Fruit fly (Drosophila melanogaster) whole organism, pupa: ENCODE results near the gene CG46281.

ENCODE experiments used
- CG10348 ChIP-seq: fragments of 200-800 bp; sonication (Bioruptor generic); IDR thresholded peaks from 2 replicates; pipeline ENCODE4 v1.3.6; 2022; ENCODE audit warnings: missing biosample characterization, missing genetic modification characterization
- CG12605 ChIP-seq: fragments of 200-800 bp; sonication (Bioruptor generic); IDR thresholded peaks from 2 replicates; pipeline ENCODE4 v1.3.6; 2022; ENCODE audit warnings: missing biosample characterization, missing genetic modification characterization
- CG13204 ChIP-seq: fragments of 200-800 bp; sonication (Bioruptor generic); optimal IDR thresholded peaks from 2 replicates; lab custom pipeline; 2018; ENCODE audit warnings: missing biosample characterization, mild to moderate bottlenecking, missing genetic modification characterization, moderate library complexity
- CG14655 ChIP-seq: fragments of 200-800 bp; sonication (Bioruptor generic); optimal IDR thresholded peaks from 3 replicates; lab custom pipeline; 2017; ENCODE audit warnings: mild to moderate bottlenecking, missing biosample characterization, missing genetic modification reagents, missing genetic modification characterization
- CG15710 ChIP-seq: fragments of 200-800 bp; sonication (Bioruptor generic); optimal IDR thresholded peaks from 2 replicates; lab custom pipeline; 2018; ENCODE audit warnings: missing biosample characterization, mild to moderate bottlenecking, missing genetic modification characterization, moderate library complexity
- CG17806 ChIP-seq: fragments of 200-800 bp; sonication (Bioruptor generic); optimal IDR thresholded peaks from 2 replicates; lab custom pipeline; 2018; ENCODE audit warnings: missing biosample characterization, mild to moderate bottlenecking, missing genetic modification characterization, moderate library complexity
- CG32121 ChIP-seq: fragments of 200-800 bp; sonication (Bioruptor generic); IDR thresholded peaks from 2 replicates; pipeline ENCODE4 v1.3.6; 2022; ENCODE audit warnings: missing biosample characterization, missing genetic modification characterization
- CG34367 ChIP-seq: fragments of 200-800 bp; sonication (Bioruptor generic); optimal IDR thresholded peaks from 2 replicates; lab custom pipeline; 2018; ENCODE audit warnings: missing biosample characterization, mild to moderate bottlenecking, missing genetic modification characterization
- CG4496 ChIP-seq: fragments of 200-800 bp; sonication (Bioruptor generic); IDR thresholded peaks from 3 replicates; pipeline ENCODE4 v1.3.6; 2022; ENCODE audit warnings: missing biosample characterization, missing genetic modification characterization
- CG8159 ChIP-seq: fragments of 200-800 bp; sonication (Bioruptor generic); optimal IDR thresholded peaks from 3 replicates; lab custom pipeline; 2018; ENCODE audit warnings: missing biosample characterization, mild to moderate bottlenecking, missing genetic modification characterization, moderate library complexity
- CG8301 ChIP-seq: fragments of 200-800 bp; sonication (Bioruptor generic); optimal IDR thresholded peaks from 2 replicates; lab custom pipeline; 2018; ENCODE audit warnings: missing biosample characterization, mild to moderate bottlenecking, missing genetic modification characterization
- CG9948 ChIP-seq: fragments of 200-800 bp; sonication (Bioruptor generic); optimal IDR thresholded peaks from 2 replicates; lab custom pipeline; 2018; ENCODE audit warnings: missing biosample characterization, mild to moderate bottlenecking, missing genetic modification characterization, moderate library complexity
- D1 ChIP-seq: fragments of 200-800 bp; sonication (Bioruptor generic); optimal IDR thresholded peaks from 2 replicates; lab custom pipeline; 2018; ENCODE audit warnings: missing biosample characterization, mild to moderate bottlenecking, missing genetic modification characterization, moderate library complexity
- EcR ChIP-seq: fragments of 200-800 bp; sonication (Bioruptor generic); optimal IDR thresholded peaks from 3 replicates; lab custom pipeline; 2019; ENCODE audit warnings: missing biosample characterization, missing genetic modification characterization, mild to moderate bottlenecking, moderate library complexity, missing genetic modification reagents
- Ets98B ChIP-seq: fragments of 200-800 bp; sonication (Bioruptor generic); IDR thresholded peaks from 2 replicates; pipeline ENCODE4 v1.3.6; 2022; ENCODE audit warnings: missing biosample characterization, missing genetic modification characterization
- Pif1A ChIP-seq: fragments of 200-800 bp; sonication (Bioruptor generic); optimal IDR thresholded peaks from 3 replicates; lab custom pipeline; 2016; ENCODE audit warnings: missing biosample characterization, missing genetic modification characterization
- Pif1B ChIP-seq: fragments of 200-800 bp; sonication (Bioruptor generic); optimal IDR thresholded peaks from 3 replicates; lab custom pipeline; 2016; ENCODE audit warnings: missing biosample characterization, missing genetic modification characterization
- Snoo ChIP-seq: fragments of 200-800 bp; sonication (Bioruptor generic); optimal IDR thresholded peaks from 3 replicates; lab custom pipeline; 2017; ENCODE audit warnings: missing biosample characterization, mild to moderate bottlenecking, missing genetic modification characterization, inconsistent platforms
- fd96Ca ChIP-seq: fragments of 200-800 bp; sonication (Bioruptor generic); IDR thresholded peaks from 3 replicates; pipeline ENCODE4 v1.3.6; 2022; ENCODE audit warnings: missing biosample characterization, missing genetic modification characterization
- gl ChIP-seq: fragments of 200-800 bp; sonication (Bioruptor generic); optimal IDR thresholded peaks from 2 replicates; lab custom pipeline; 2018; ENCODE audit warnings: missing biosample characterization, mild to moderate bottlenecking, missing genetic modification characterization
- rn ChIP-seq: fragments of 200-800 bp; sonication (Bioruptor generic); IDR thresholded peaks from 2 replicates; pipeline ENCODE4 v1.3.6; 2022; ENCODE audit warnings: missing biosample characterization, missing genetic modification characterization

The CG46281 gene

DNA sequence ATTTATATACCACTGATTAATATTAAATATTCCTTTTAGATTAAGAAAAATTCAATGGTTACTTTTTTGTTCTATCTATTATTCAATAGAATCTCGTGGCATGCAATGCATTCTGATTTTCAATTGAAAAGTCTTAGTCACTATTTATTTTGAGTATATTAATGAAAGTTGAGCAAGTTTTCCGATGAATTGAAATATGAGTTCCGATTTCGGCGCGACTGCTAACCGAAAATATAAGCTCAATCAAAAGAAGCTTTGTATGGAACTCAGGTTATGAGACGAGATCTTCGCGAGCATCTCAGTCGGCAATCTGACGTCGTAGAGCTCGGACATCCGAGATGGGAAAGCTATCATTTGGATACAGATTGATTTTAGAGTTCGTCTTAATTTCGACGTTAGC lies 8.0 kb upstream of the CG46281 start, which contains the start of gene CG11668:
Gene CG11668 (plus strand): TSS at position 301 of the 400 bp plus-strand sequence.
- TF ChIP-seq CG12605 (GFP tag; lab: Robert Waterston, UW): no peak
- no peak for TF ChIP-seq CG15710 (tag; lab: Kevin White, UChicago)
- no peak for TF ChIP-seq EcR
- no peak for TF ChIP-seq CG4496 (GFP tag; lab: Robert Waterston, UW)
- no peak for TF ChIP-seq Snoo (tag; lab: Kevin White, UChicago)
- TF ChIP-seq D1 (tag; lab: Kevin White, UChicago): no peak
- TF ChIP-seq CG13204 (GFP tag; lab: Kevin White, UChicago): no peak
- TF ChIP-seq Pif1B (GFP tag; lab: Kevin White, UChicago): no peak
- TF ChIP-seq CG8301: no peak
- no peak for TF ChIP-seq CG8159 (tag; lab: Kevin White, UChicago)

DNA sequence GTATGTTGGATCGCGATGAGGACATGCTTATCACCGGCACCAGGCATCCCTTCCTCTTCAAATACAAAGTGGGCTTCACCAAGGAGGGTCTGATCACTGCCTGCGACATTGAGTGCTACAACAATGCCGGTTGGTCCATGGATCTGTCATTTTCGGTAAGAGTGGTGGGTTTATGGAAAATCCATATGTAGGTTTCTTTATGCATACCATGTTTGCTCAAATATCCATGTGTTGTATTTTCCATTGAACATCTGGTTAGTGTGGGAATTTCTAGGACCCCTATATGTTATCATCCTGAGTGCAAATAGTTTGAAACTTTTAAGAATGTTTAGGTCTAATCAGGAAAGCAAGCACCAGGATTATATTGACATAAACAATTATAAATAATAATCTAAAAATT lies 6.0 kb upstream of the CG46281 start:
- no peak for TF ChIP-seq CG4496 (GFP tag; lab: Robert Waterston, UW)
- no peak for TF ChIP-seq CG12605 (GFP tag; lab: Robert Waterston, UW)
- no peak for TF ChIP-seq CG14655 (GFP tag; lab: Kevin White, UChicago)
- no peak for TF ChIP-seq CG17806
- TF ChIP-seq CG8301: no peak
- TF ChIP-seq Pif1B (GFP tag; lab: Kevin White, UChicago): no peak
- no peak for TF ChIP-seq D1 (tag; lab: Kevin White, UChicago)
- no peak for TF ChIP-seq fd96Ca (GFP tag; lab: Robert Waterston, UW)
- no peak for TF ChIP-seq CG15710 (tag; lab: Kevin White, UChicago)
- no peak for TF ChIP-seq CG34367 (tag; lab: Kevin White, UChicago)

DNA sequence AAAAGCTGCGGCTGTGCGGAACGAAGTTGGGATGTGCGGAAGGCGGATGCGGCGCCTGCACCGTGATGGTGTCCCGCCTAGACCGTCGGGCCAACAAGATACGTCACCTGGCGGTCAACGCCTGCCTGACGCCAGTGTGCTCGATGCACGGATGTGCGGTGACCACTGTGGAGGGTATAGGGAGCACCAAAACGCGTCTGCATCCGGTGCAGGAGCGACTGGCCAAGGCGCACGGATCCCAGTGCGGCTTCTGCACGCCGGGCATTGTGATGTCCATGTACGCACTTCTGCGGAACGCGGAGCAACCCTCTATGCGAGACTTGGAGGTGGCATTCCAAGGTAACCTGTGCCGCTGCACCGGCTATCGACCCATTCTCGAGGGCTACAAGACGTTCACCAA lies 3.6 kb upstream of the CG46281 start:
- no peak for TF ChIP-seq rn
- TF ChIP-seq Ets98B (GFP tag; lab: Robert Waterston, UW): no peak
- TF ChIP-seq gl (tag; lab: Kevin White, UChicago): no peak
- TF ChIP-seq CG4496 (GFP tag; lab: Robert Waterston, UW): no peak
- TF ChIP-seq Pif1B (GFP tag; lab: Kevin White, UChicago): no peak
- TF ChIP-seq CG12605 (GFP tag; lab: Robert Waterston, UW): no peak
- no peak for TF ChIP-seq CG8301
- TF ChIP-seq CG15710 (tag; lab: Kevin White, UChicago): no peak
- TF ChIP-seq CG32121: no peak
- TF ChIP-seq Pif1A: no peak
- no peak for TF ChIP-seq CG10348 (GFP tag; lab: Robert Waterston, UW)
- no peak for TF ChIP-seq EcR
- no peak for TF ChIP-seq CG17806
- TF ChIP-seq CG9948 (tag; lab: Kevin White, UChicago): no peak
- no peak for TF ChIP-seq D1 (tag; lab: Kevin White, UChicago)
- TF ChIP-seq, all 21 proteins: peak for 0

DNA sequence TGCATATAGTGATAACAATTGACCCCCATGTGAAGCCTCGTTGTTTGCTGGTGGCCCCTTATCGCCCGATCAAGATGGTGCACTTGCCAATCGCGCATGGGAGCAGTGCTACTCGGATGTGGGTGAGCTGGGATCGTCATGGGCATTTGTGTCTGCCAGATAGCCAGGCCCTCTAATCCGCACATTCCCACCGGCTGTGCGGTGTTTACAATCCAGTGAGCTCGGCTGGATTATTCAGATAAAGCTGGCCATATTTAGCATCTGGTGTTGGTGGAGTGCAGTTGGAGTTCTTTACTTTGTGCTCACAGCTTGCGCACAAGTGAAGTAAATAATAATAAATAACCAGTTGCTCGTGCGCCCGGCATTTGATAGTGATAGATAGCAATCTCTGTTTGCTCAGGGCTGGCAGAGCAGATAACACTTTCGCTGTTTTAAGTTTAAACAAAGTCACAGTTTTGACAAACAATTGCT lies 2.9 kb upstream of the CG46281 start:
- no peak for TF ChIP-seq CG8159 (tag; lab: Kevin White, UChicago)
- TF ChIP-seq CG32121: peak; percentile 33
- 0 out of 2 replicates have a peak, but pooled peaks have one; percentile 37 for TF ChIP-seq Ets98B (GFP tag; lab: Robert Waterston, UW)
- TF ChIP-seq CG14655 (GFP tag; lab: Kevin White, UChicago): no peak
- TF ChIP-seq CG4496 (GFP tag; lab: Robert Waterston, UW): 0 out of 3 replicates have a peak, but pooled peaks have one; percentile 36
- TF ChIP-seq, all 21 proteins: peak for 3

DNA sequence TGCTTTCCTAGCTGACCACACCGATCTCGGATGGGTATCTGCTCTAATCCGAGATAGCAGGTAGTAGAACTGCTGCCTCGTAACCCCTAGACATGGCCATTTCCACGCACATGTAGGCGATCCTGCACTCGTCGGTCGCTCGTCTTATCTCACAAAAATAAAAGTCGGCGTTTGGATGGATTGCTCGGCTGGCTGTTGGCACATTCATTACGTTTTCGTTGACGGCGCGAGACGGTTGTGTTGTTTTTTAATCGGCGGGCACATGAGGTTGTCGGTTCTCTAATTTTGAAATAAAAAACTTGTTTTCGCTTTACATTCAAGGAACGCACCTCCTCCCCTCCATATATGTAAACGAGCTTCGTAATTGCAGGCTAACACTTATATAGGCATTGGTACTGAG lies 2.2 kb upstream of the CG46281 start, which contains the start of gene ry:
Gene ry (plus strand): TSS at position 206 of the 400 bp plus-strand sequence.
- TF ChIP-seq CG14655 (GFP tag; lab: Kevin White, UChicago): no peak
- peak; percentile 14; the same call in 1 of the 2 replicates for TF ChIP-seq CG32121
- TF ChIP-seq CG15710 (tag; lab: Kevin White, UChicago): no peak

DNA sequence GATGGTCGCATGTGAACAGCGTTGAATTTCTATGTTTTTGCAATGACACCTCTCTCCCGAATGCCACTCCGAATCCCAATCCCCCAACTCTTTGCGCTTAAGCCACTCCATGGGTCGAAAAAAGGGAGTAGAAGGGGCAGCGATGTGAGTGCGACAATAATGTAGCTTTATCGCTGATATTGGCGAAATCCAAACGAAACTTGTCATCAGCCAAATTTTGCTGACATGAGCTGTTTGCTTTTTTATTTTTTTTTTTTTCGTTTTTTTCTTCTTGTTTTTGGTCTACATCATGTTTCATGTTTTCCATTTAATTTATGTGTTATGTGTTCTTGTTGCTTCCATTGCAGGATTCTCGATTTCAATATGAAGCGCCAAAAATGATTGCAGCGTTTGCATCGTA lies 11.1 kb downstream of the CG46281 start:
- TF ChIP-seq CG14655 (GFP tag; lab: Kevin White, UChicago) (no peak), CG8159 (tag; lab: Kevin White, UChicago) (no peak), CG17806 (no peak), CG4496 (GFP tag; lab: Robert Waterston, UW) (no peak), CG12605 (GFP tag; lab: Robert Waterston, UW) (no peak), CG9948 (tag; lab: Kevin White, UChicago) (no peak), fd96Ca (GFP tag; lab: Robert Waterston, UW) (no peak), CG13204 (GFP tag; lab: Kevin White, UChicago) (no peak)
- TF ChIP-seq, all 21 proteins: peak for 0

DNA sequence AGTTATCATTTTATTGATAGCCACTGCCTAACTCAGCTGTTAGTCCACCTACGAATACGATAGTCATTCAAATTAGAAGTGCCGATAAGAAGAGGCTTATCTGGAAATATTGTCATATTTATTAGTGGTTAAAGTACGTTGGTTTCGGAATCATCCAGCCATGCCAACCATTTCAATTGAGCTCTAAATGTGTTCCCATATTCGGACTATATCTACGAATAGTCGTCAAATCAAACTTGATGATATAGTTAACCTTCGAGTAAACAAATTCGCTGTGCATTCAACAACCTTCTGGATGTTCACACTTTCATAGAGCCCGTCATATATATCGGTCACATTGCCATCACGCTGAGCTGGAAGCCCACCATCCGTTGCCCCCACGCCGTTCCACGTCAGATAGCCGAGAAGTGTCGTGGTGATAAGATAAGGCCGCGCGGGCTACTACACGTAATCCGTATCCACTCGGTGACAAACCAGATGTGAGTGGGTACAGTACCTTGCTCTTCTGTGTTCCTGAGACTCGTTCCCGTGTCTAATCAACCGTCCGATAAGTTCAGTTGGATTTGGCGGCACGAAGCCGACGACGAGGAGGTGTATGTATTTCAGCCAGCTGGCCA lies 11.7 kb downstream of the CG46281 start:
- peak; percentile 5 for TF ChIP-seq CG13204 (GFP tag; lab: Kevin White, UChicago)
- TF ChIP-seq EcR: peak; percentile 78
- TF ChIP-seq Pif1B (GFP tag; lab: Kevin White, UChicago): no peak
